Worm (Caenorhabditis elegans): Measurements from ENCODE around the gene rfth-1.

DNA sequence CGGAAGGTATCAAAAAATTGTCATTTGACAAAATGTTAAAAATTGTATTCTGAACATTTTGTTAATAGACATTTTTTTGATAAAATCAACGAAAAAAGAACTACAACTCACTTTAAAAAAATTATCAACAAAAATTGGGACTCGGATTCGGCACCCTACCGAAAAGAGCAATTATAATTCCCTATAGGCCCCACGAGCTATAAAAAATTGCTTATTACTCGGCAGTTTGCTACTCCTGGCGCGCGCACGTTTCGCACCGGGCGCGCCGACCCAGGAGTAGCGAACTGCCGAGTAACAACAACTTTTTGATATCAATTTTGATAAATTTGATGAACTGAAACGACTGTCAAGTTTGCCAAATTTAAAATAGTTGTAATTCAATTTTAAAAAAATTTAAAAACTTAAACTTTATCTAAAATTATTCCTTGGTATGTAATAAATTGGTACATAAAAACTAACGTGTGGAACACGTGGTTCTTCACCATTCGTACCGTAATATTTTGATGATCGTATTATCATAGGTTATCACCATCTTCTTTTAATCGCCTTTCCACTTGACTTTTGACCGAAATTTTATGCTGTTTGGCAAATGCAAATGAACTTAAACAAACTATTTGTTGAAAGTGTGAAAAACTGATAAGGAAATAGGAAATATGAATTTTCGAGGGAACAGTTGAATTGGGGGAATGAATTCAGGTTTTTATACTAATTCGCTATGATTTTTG, 35.6 kb downstream of the rfth-1 start:
- TF ChIP-seq nhr-77 (tag; optimal IDR thresholded peaks at IDR 0.05) (no peak), mep-1 (tag; optimal IDR thresholded peaks at IDR 0.05) (no peak), daf-8 (GFP tag; IDR thresholded peaks at IDR 0.05) (no peak), nhr-237 (tag; optimal IDR thresholded peaks at IDR 0.05) (no peak), F44E2.7 (GFP tag; IDR thresholded peaks at IDR 0.05) (no peak), pha-4 (GFP tag; IDR thresholded peaks at IDR 0.05) (peak; percentile 22; the same call in 1 of the 2 replicates), pha-4 (tag; optimal IDR thresholded peaks at IDR 0.05) (no peak), hmg-1.1 (GFP tag; IDR thresholded peaks at IDR 0.05) (no peak), ama-1 (optimal IDR thresholded peaks at IDR 0.05) (peak; percentile 34), mxl-3 (GFP tag; optimal IDR thresholded peaks at IDR 0.05) (peak; percentile 74), snpc-4 (tag; optimal IDR thresholded peaks at IDR 0.05) (no peak), lin-15B (tag; optimal IDR thresholded peaks at IDR 0.05) (no peak), hlh-30 (tag; optimal IDR thresholded peaks at IDR 0.05; ENCODE audit: insufficient read depth) (peak; percentile 47)
